Worm (Caenorhabditis elegans): ENCODE measurements around the gene mnm-2.

DNA sequence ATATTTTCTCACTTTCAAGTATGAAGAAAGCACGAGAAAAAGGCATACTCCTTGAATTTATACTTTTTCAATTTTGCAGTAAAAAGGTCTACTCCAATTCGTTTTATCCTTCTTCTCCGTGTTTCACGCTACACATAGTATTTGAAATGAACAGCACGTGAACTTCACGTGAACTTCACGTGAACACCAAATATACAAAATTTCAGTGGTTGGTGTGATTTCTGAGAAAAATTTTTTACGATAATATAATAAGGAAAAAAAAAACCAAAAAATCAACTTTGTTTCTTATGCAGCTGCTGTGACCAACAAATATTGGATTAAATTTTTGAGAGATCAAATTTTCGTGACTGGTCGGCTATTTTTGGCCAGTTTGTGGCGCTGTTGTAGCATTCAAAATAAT, 21.8 kb upstream of the mnm-2 start:
- TF ChIP-seq sea-2 (GFP tag; IDR thresholded peaks at IDR 0.05) (no peak), nhr-90 (tag; optimal IDR thresholded peaks at IDR 0.05) (no peak), Y53F4B.3 (GFP tag; IDR thresholded peaks at IDR 0.05) (no peak), dpl-1 (GFP tag; optimal IDR thresholded peaks at IDR 0.05) (no peak), ama-1 (optimal IDR thresholded peaks at IDR 0.05) (no peak), ama-1 (GFP tag; optimal IDR thresholded peaks at IDR 0.05) (no peak), ccch-3 (GFP tag; optimal IDR thresholded peaks at IDR 0.05) (no peak), dpff-1 (tag; optimal IDR thresholded peaks at IDR 0.05) (no peak), unc-62 (GFP tag; optimal IDR thresholded peaks at IDR 0.05) (no peak)

All from whole organism, young adult.